Fruit fly (Drosophila melanogaster) S2 (cell line): ENCODE data around the gene GlcAT-S.
A peak's percentile ranks its signal among the peaks of the same experiment; 100 is the strongest.

ENCODE experiments used
- CG8478 ChIP-seq: fragments of >200 bp; optimal IDR thresholded peaks from 2 replicates; lab custom pipeline; 2018
- CTCF ChIP-seq, 2 experiments: fragments of >200 bp; optimal IDR thresholded peaks; 2 replicates each; lab custom pipeline; 2018

The GlcAT-S gene

dm6 chr2L:9615983-9616519, at the start of gene GlcAT-S:
GlcAT-S (plus strand) TSS chr2L:9616469.
- no peak for TF ChIP-seq CTCF (optimal IDR thresholded peaks at IDR 0.05; lab: Kevin White, UChicago)
- TF ChIP-seq CG8478, result no peak

dm6 chr2L:9566656-9567055, 49.6 kb upstream of the GlcAT-S start, which contains the start of gene jp:
jp (minus strand) TSS chr2L:9566750.
- TF ChIP-seq CTCF (optimal IDR thresholded peaks at IDR 0.05; lab: Kevin White, UChicago), result no peak

DNA sequence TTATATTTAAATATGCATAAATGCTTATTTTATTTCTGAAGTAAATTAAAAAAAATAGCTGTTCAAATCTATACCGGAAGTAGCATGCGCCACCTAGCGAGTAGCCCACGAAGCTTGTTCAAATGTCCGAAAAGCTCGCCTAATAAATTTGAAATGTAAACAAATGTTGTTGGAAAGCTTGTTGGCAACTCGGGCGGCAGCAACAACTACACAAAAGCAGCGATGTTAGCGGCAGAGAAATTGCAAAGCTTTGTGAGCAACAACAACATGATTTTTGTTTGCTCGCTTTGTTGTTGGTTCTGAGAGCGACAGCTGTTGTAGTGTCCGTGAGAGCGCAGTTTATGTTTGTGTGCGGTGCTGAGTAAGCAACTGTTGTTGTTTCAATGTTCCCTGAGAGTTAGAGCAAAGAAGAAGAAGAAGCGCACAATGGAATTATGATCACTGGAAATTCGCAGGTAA, 48.8 kb upstream of the GlcAT-S start:
- peak; percentile 63 to 65 for TF ChIP-seq CTCF (optimal IDR thresholded peaks at IDR 0.05; lab: Kevin White, UChicago)
- no peak for TF ChIP-seq CG8478

- TF ChIP-seq CTCF (optimal IDR thresholded peaks at IDR 0.05; lab: Kevin White, UChicago) (no peak), CG8478 (no peak)
These were observed 47.7 kb upstream of the GlcAT-S start, which contains the start of gene brwl for dm6 chr2L:9568360-9569088. brwl (plus strand) TSS chr2L:9568890.

dm6 chr2L:9569131-9569530, 47.1 kb upstream of the GlcAT-S start:
- TF ChIP-seq CG8478, result no peak
- no peak for TF ChIP-seq CTCF (optimal IDR thresholded peaks at IDR 0.05; lab: Kevin White, UChicago)

DNA sequence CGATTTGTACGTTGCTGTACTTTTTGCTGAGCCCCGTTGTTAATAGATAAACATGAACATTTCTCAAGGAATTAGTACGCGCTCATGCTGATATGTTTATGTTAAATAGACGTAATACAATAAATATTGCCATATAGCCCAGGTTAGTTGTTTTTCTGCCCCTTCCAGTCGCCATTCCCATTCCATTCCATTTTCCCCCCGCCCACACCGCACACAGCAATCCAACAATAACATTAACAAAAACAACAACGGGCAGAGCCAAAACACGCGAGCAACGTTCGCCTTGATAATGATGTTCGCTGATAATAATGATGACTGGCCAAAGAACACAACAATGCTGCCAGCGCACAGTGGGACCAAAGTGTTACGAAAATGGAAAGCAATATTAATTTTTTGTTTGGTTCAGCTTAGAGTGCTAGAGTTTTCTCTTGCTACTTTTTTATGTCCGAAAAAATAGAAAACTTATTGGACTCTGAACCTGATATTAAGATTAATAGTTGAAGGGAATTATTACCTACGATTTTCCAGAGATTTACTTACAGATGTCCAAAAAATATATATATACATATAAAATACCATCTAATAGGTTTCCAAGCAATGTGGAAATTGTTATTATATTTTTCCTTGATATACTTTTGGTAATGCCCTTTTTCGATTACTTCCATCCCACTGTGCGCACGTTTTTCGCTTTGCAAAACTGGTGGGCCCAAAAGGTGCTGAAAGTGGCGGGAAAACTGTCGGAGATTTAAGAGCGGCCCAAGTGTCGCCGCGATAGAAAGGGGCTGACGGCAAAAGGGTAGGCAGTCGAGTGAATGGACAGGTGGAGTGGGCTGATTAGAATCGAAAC, 46.5 kb upstream of the GlcAT-S start:
- TF ChIP-seq CG8478, result no peak
- TF ChIP-seq CTCF (optimal IDR thresholded peaks at IDR 0.05; lab: Kevin White, UChicago), result no peak

DNA sequence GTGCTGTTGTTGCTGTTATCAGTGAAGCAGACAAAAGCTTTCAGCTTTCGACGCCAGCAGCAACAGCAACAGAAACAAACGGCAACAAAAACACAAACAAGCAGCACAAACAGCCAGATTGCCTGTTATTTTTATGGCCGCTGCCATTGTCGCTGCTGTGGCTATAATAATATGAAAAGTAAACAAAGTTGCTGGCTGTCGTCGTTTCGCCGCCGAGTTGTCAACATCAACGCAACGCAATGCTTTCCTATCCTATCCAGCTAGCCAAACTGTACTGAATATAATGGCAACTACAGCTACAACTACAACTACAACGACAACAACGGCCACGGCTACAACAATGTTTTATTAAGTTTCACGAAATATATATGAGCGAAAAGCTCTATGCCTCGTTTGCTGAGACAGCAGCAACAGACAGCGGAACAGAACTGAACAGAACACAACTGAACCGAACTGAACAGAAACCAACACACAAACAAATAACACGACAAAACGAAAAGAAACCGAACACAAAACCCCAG, 45.5 kb upstream of the GlcAT-S start:
- TF ChIP-seq CG8478, result no peak
- TF ChIP-seq CTCF (optimal IDR thresholded peaks at IDR 0.05; lab: Kevin White, UChicago), result no peak

dm6 chr2L:9576269-9576933, 39.9 kb upstream of the GlcAT-S start, which contains the start of gene Mtpalpha:
Mtpalpha (minus strand) TSS chr2L:9576769.
- peak; percentile 91 to 97 for TF ChIP-seq CTCF (optimal IDR thresholded peaks at IDR 0.05; lab: Kevin White, UChicago)
- no peak for TF ChIP-seq CG8478

dm6 chr2L:9579538-9579937, 36.7 kb upstream of the GlcAT-S start, which contains the start of gene CG31709:
CG31709 (minus strand) TSS chr2L:9579638.
- no peak for TF ChIP-seq CG8478
- no peak for TF ChIP-seq CTCF (optimal IDR thresholded peaks at IDR 0.05; lab: Kevin White, UChicago)

DNA sequence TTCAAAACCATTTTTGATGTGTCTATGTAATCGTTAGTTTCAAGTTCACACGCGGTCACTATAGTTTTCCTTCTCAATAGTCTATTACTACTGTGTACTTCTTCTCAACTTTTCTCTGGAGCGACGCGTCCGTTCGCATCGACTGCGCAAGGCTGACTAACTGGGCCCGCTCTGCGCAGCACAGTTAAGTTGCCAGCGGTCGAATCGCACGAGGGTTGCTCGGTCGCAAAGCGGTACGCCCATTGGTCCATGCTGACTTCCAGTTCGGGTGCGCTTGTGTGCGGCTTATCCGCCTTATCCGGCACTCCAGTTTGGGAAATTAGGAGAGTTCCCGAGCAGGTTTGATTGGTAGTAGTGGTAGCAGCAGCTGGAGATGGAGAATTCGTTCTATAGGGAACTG, 34.7 kb upstream of the GlcAT-S start, which contains the start of gene gcm:
Gene gcm (minus strand): TSS at position 164 of the 400 bp plus-strand sequence.
- TF ChIP-seq CG8478, result no peak
- no peak for TF ChIP-seq CTCF (optimal IDR thresholded peaks at IDR 0.05; lab: Kevin White, UChicago)

- TF ChIP-seq CTCF (optimal IDR thresholded peaks at IDR 0.05; lab: Kevin White, UChicago) (no peak), CG8478 (no peak)
These were observed 32.1 kb upstream of the GlcAT-S start for dm6 chr2L:9584098-9584703.

- TF ChIP-seq CG8478, result no peak
- no peak for TF ChIP-seq CTCF (optimal IDR thresholded peaks at IDR 0.05; lab: Kevin White, UChicago)
These were observed 30.3 kb upstream of the GlcAT-S start for dm6 chr2L:9585942-9586341.

- TF ChIP-seq CTCF (optimal IDR thresholded peaks at IDR 0.05; lab: Kevin White, UChicago) (no peak), CG8478 (no peak)
These were observed 27.1 kb upstream of the GlcAT-S start, which contains the start of gene CG3841 for dm6 chr2L:9589176-9589575. CG3841 (plus strand) TSS chr2L:9589476.

DNA sequence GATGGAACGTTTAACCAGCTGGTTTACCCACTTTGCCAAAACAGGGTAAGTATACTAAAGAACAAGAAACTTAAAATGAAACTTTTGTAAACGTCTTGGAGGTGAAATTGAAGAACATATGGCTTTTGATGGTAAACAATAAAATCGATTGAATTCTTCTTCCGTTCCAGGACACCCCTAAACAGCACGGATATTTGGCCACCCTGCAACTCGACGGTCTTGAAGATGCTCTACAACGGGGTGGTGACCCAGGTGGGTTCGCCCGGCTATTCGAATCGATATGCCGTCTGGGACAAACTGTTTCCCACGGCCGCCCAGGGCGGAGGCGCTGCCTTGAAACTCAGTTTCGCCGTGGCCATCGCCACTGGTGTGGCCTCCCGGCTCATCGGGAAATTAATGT, 25.1 kb upstream of the GlcAT-S start:
- no peak for TF ChIP-seq CG8478
- TF ChIP-seq CTCF (optimal IDR thresholded peaks at IDR 0.05; lab: Kevin White, UChicago), result no peak
